Worm (Caenorhabditis elegans) whole organism, L3 larva: Measurements from ENCODE around the gene F44A6.3.

ENCODE experiments used
- ama-1 ChIP-seq: fragments of 150-350 bp; optimal IDR thresholded peaks from 2 replicates; lab custom pipeline; 2018
- elt-1 ChIP-seq: fragments of 150-350 bp; optimal IDR thresholded peaks from 2 replicates; lab custom pipeline; 2014; ENCODE audit warnings: missing biosample characterization, missing genetic modification characterization
- fkh-2 ChIP-seq: fragments of 150-350 bp; optimal IDR thresholded peaks from 2 replicates; lab custom pipeline; 2014; ENCODE audit warnings: missing biosample characterization, missing genetic modification reagents, missing genetic modification characterization
- hmg-11 ChIP-seq: sonication (generic microtip); optimal IDR thresholded peaks from 2 replicates; lab custom pipeline; 2016; ENCODE audit warnings: missing genetic modification characterization, missing compliant biosample characterization
- jun-1 ChIP-seq: fragments of 150-350 bp; optimal IDR thresholded peaks from 2 replicates; lab custom pipeline; 2014; ENCODE audit warnings: missing biosample characterization, missing genetic modification reagents, missing genetic modification characterization
- nhr-12 ChIP-seq: fragments of 150-350 bp; optimal IDR thresholded peaks from 2 replicates; lab custom pipeline; 2014; ENCODE audit warnings: missing biosample characterization, missing genetic modification characterization
- nhr-23 ChIP-seq: fragments of 150-350 bp; optimal IDR thresholded peaks from 2 replicates; lab custom pipeline; 2014; ENCODE audit warnings: missing biosample characterization, missing genetic modification reagents, missing genetic modification characterization
- nhr-237 ChIP-seq: fragments of 150-350 bp; optimal IDR thresholded peaks from 2 replicates; lab custom pipeline; 2014; ENCODE audit warnings: missing biosample characterization, missing genetic modification characterization
- pha-4 ChIP-seq: fragments of 150-350 bp; optimal IDR thresholded peaks from 2 replicates; lab custom pipeline; 2014; ENCODE audit warnings: missing biosample characterization, missing genetic modification reagents, missing genetic modification characterization
- snpc-4 ChIP-seq: fragments of 150-350 bp; optimal IDR thresholded peaks from 2 replicates; lab custom pipeline; 2014; ENCODE audit warnings: missing biosample characterization, missing genetic modification characterization

- no peak for TF ChIP-seq jun-1
- TF ChIP-seq nhr-23 = no peak
- no peak for TF ChIP-seq snpc-4 (tag; lab: Kevin White, UChicago)
- TF ChIP-seq pha-4 (tag; lab: Kevin White, UChicago) = no peak
- TF ChIP-seq elt-1 (tag; lab: Kevin White, UChicago) = no peak
- TF ChIP-seq fkh-2 (tag; lab: Kevin White, UChicago) = no peak
- no peak for TF ChIP-seq nhr-12 (tag; lab: Kevin White, UChicago)
- no peak for TF ChIP-seq ama-1 (lab: Kevin White, UChicago)
- TF ChIP-seq nhr-237 = no peak
- no peak for TF ChIP-seq hmg-11 (tag; lab: Kevin White, UChicago)
Measured at ce11 chrX:10225845-10226244, 13.3 kb downstream of the F44A6.3 start.
